Worm (Caenorhabditis elegans) whole organism, L1 larva: ENCODE data around the gene scav-3.

Experiments used
- ama-1 ChIP-seq: fragments of 150-350 bp; optimal IDR thresholded peaks from 2 replicates; lab custom pipeline; 2014
- hpl-2 ChIP-seq: fragments of 150-350 bp; optimal IDR thresholded peaks from 2 replicates; lab custom pipeline; 2014; ENCODE audit warnings: missing biosample characterization, missing genetic modification reagents, missing genetic modification characterization
- jun-1 ChIP-seq: fragments of 150-350 bp; optimal IDR thresholded peaks from 2 replicates; lab custom pipeline; 2014; ENCODE audit warnings: missing biosample characterization, missing genetic modification reagents, missing genetic modification characterization
- lin-13 ChIP-seq: fragments of 150-350 bp; optimal IDR thresholded peaks from 2 replicates; lab custom pipeline; 2014; ENCODE audit warnings: missing biosample characterization, missing genetic modification reagents, missing genetic modification characterization
- lir-3 ChIP-seq: sonication (generic microtip); optimal IDR thresholded peaks from 2 replicates; lab custom pipeline; 2016; ENCODE audit warnings: mild to moderate bottlenecking, missing genetic modification characterization, moderate library complexity, missing compliant biosample characterization; ENCODE audit not compliant: poor library complexity
- nhr-76 ChIP-seq: sonication (generic microtip); optimal IDR thresholded peaks from 2 replicates; lab custom pipeline; 2017; ENCODE audit warnings: missing biosample characterization, missing genetic modification characterization
- snpc-4 ChIP-seq: fragments of 150-350 bp; optimal IDR thresholded peaks from 2 replicates; lab custom pipeline; 2014; ENCODE audit warnings: missing biosample characterization, missing genetic modification characterization

DNA sequence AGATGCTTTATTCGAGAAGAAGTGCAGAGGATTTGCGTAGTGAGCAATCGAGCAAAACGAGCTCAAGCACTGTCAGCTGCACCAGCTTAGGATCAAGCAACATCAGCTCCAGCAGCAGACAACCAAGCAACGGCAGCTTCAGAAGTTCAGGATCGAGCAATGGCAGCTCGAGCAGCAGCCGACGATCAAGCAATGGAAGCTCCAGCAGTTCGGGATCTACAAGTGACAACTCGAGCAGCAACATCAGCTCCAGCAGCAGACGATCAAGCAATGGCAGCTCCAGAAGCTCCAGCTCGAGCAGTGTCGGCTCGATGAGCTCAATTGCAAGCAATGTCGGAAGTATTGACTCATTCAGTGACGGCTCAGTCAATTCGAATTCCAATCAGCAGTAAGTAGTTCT lies 17.6 kb downstream of the scav-3 start:
- TF ChIP-seq snpc-4: no peak
- no peak for TF ChIP-seq lin-13 (GFP tag; lab: Kevin White, UChicago)
- no peak for TF ChIP-seq nhr-76 (tag; lab: Kevin White, UChicago)
- TF ChIP-seq jun-1 (tag; lab: Kevin White, UChicago): no peak
- no peak for TF ChIP-seq lir-3 (tag; lab: Kevin White, UChicago)
- TF ChIP-seq hpl-2 (GFP tag; lab: Kevin White, UChicago): no peak
- TF ChIP-seq ama-1 (lab: Kevin White, UChicago): no peak
